Fruit fly (Drosophila melanogaster) whole organism, pupa: ENCODE results near the gene Krn.

Experiments
- CG10348 ChIP-seq: fragments of 200-800 bp; sonication (Bioruptor generic); IDR thresholded peaks from 2 replicates; pipeline ENCODE4 v1.3.6; 2022; ENCODE audit warnings: missing biosample characterization, missing genetic modification characterization
- CG12605 ChIP-seq: fragments of 200-800 bp; sonication (Bioruptor generic); IDR thresholded peaks from 2 replicates; pipeline ENCODE4 v1.3.6; 2022; ENCODE audit warnings: missing biosample characterization, missing genetic modification characterization
- CG13204 ChIP-seq: fragments of 200-800 bp; sonication (Bioruptor generic); optimal IDR thresholded peaks from 2 replicates; lab custom pipeline; 2018; ENCODE audit warnings: missing biosample characterization, mild to moderate bottlenecking, missing genetic modification characterization, moderate library complexity
- CG14655 ChIP-seq: fragments of 200-800 bp; sonication (Bioruptor generic); optimal IDR thresholded peaks from 3 replicates; lab custom pipeline; 2017; ENCODE audit warnings: mild to moderate bottlenecking, missing biosample characterization, missing genetic modification reagents, missing genetic modification characterization
- CG15710 ChIP-seq: fragments of 200-800 bp; sonication (Bioruptor generic); optimal IDR thresholded peaks from 2 replicates; lab custom pipeline; 2018; ENCODE audit warnings: missing biosample characterization, mild to moderate bottlenecking, missing genetic modification characterization, moderate library complexity
- CG17806 ChIP-seq: fragments of 200-800 bp; sonication (Bioruptor generic); optimal IDR thresholded peaks from 2 replicates; lab custom pipeline; 2018; ENCODE audit warnings: missing biosample characterization, mild to moderate bottlenecking, missing genetic modification characterization, moderate library complexity
- CG32121 ChIP-seq: fragments of 200-800 bp; sonication (Bioruptor generic); IDR thresholded peaks from 2 replicates; pipeline ENCODE4 v1.3.6; 2022; ENCODE audit warnings: missing biosample characterization, missing genetic modification characterization
- CG34367 ChIP-seq: fragments of 200-800 bp; sonication (Bioruptor generic); optimal IDR thresholded peaks from 2 replicates; lab custom pipeline; 2018; ENCODE audit warnings: missing biosample characterization, mild to moderate bottlenecking, missing genetic modification characterization
- CG4496 ChIP-seq: fragments of 200-800 bp; sonication (Bioruptor generic); IDR thresholded peaks from 3 replicates; pipeline ENCODE4 v1.3.6; 2022; ENCODE audit warnings: missing biosample characterization, missing genetic modification characterization
- CG8159 ChIP-seq: fragments of 200-800 bp; sonication (Bioruptor generic); optimal IDR thresholded peaks from 3 replicates; lab custom pipeline; 2018; ENCODE audit warnings: missing biosample characterization, mild to moderate bottlenecking, missing genetic modification characterization, moderate library complexity
- CG8301 ChIP-seq: fragments of 200-800 bp; sonication (Bioruptor generic); optimal IDR thresholded peaks from 2 replicates; lab custom pipeline; 2018; ENCODE audit warnings: missing biosample characterization, mild to moderate bottlenecking, missing genetic modification characterization
- CG9948 ChIP-seq: fragments of 200-800 bp; sonication (Bioruptor generic); optimal IDR thresholded peaks from 2 replicates; lab custom pipeline; 2018; ENCODE audit warnings: missing biosample characterization, mild to moderate bottlenecking, missing genetic modification characterization, moderate library complexity
- D1 ChIP-seq: fragments of 200-800 bp; sonication (Bioruptor generic); optimal IDR thresholded peaks from 2 replicates; lab custom pipeline; 2018; ENCODE audit warnings: missing biosample characterization, mild to moderate bottlenecking, missing genetic modification characterization, moderate library complexity
- EcR ChIP-seq: fragments of 200-800 bp; sonication (Bioruptor generic); optimal IDR thresholded peaks from 3 replicates; lab custom pipeline; 2019; ENCODE audit warnings: missing biosample characterization, missing genetic modification characterization, mild to moderate bottlenecking, moderate library complexity, missing genetic modification reagents
- Ets98B ChIP-seq: fragments of 200-800 bp; sonication (Bioruptor generic); IDR thresholded peaks from 2 replicates; pipeline ENCODE4 v1.3.6; 2022; ENCODE audit warnings: missing biosample characterization, missing genetic modification characterization
- Pif1A ChIP-seq: fragments of 200-800 bp; sonication (Bioruptor generic); optimal IDR thresholded peaks from 3 replicates; lab custom pipeline; 2016; ENCODE audit warnings: missing biosample characterization, missing genetic modification characterization
- Pif1B ChIP-seq: fragments of 200-800 bp; sonication (Bioruptor generic); optimal IDR thresholded peaks from 3 replicates; lab custom pipeline; 2016; ENCODE audit warnings: missing biosample characterization, missing genetic modification characterization
- Snoo ChIP-seq: fragments of 200-800 bp; sonication (Bioruptor generic); optimal IDR thresholded peaks from 3 replicates; lab custom pipeline; 2017; ENCODE audit warnings: missing biosample characterization, mild to moderate bottlenecking, missing genetic modification characterization, inconsistent platforms
- fd96Ca ChIP-seq: fragments of 200-800 bp; sonication (Bioruptor generic); IDR thresholded peaks from 3 replicates; pipeline ENCODE4 v1.3.6; 2022; ENCODE audit warnings: missing biosample characterization, missing genetic modification characterization
- gl ChIP-seq: fragments of 200-800 bp; sonication (Bioruptor generic); optimal IDR thresholded peaks from 2 replicates; lab custom pipeline; 2018; ENCODE audit warnings: missing biosample characterization, mild to moderate bottlenecking, missing genetic modification characterization
- rn ChIP-seq: fragments of 200-800 bp; sonication (Bioruptor generic); IDR thresholded peaks from 2 replicates; pipeline ENCODE4 v1.3.6; 2022; ENCODE audit warnings: missing biosample characterization, missing genetic modification characterization

Krn gene

dm6 chr3L:17668945-17669779, 15.1 kb upstream of the Krn start, which contains the start of gene Crtc:
Gene Crtc (minus strand): TSS chr3L:17669234.
- TF ChIP-seq CG9948 (tag; lab: Kevin White, UChicago) (no peak), Pif1A (GFP tag; lab: Kevin White, UChicago) (peak; percentile 12), D1 (peak; percentile 51), CG4496 (GFP tag; lab: Robert Waterston, UW) (no peak), CG13204 (GFP tag; lab: Kevin White, UChicago) (no peak), CG10348 (GFP tag; lab: Robert Waterston, UW) (no peak), EcR (GFP tag; lab: Kevin White, UChicago) (peak; percentile 13), CG14655 (GFP tag; lab: Kevin White, UChicago) (no peak)

- TF ChIP-seq Pif1A (GFP tag; lab: Kevin White, UChicago) (no peak), EcR (GFP tag; lab: Kevin White, UChicago) (no peak), Snoo (tag; lab: Kevin White, UChicago) (no peak), rn (no peak), CG15710 (tag; lab: Kevin White, UChicago) (no peak), CG17806 (no peak), CG4496 (GFP tag; lab: Robert Waterston, UW) (peak; percentile 56), CG32121 (GFP tag; lab: Robert Waterston, UW) (peak; percentile 20; the same call in 1 of the 2 replicates), CG14655 (GFP tag; lab: Kevin White, UChicago) (peak; percentile 4), gl (tag; lab: Kevin White, UChicago) (peak; percentile 21), Pif1B (GFP tag; lab: Kevin White, UChicago) (no peak), CG8301 (tag; lab: Kevin White, UChicago) (peak; percentile 18), Ets98B (GFP tag; lab: Robert Waterston, UW) (peak; percentile 15; the same call in 1 of the 2 replicates), CG9948 (tag; lab: Kevin White, UChicago) (no peak), CG12605 (GFP tag; lab: Robert Waterston, UW) (peak; percentile 33; the same call in 1 of the 2 replicates), D1 (no peak), CG10348 (GFP tag; lab: Robert Waterston, UW) (no peak)
Measured at dm6 chr3L:17668386-17668944, 14.4 kb upstream of the Krn start.

dm6 chr3L:17667642-17668362, 13.7 kb upstream of the Krn start:
- TF ChIP-seq CG12605 (GFP tag; lab: Robert Waterston, UW) (peak; percentile 10; the same call in 1 of the 2 replicates), CG17806 (no peak), gl (tag; lab: Kevin White, UChicago) (no peak), CG8159 (tag; lab: Kevin White, UChicago) (no peak), CG32121 (GFP tag; lab: Robert Waterston, UW) (no peak), CG13204 (GFP tag; lab: Kevin White, UChicago) (no peak)
- TF ChIP-seq, all 21 proteins: peak for 1

- no peak for TF ChIP-seq Pif1A (GFP tag; lab: Kevin White, UChicago)
- TF ChIP-seq Ets98B (GFP tag; lab: Robert Waterston, UW) = no peak
- TF ChIP-seq CG13204 (GFP tag; lab: Kevin White, UChicago) = peak; percentile 32
- TF ChIP-seq CG8301 (tag; lab: Kevin White, UChicago) = no peak
- TF ChIP-seq CG14655 (GFP tag; lab: Kevin White, UChicago) = no peak
- no peak for TF ChIP-seq rn
- TF ChIP-seq CG17806 = no peak
- peak; percentile 60 for TF ChIP-seq EcR (GFP tag; lab: Kevin White, UChicago)
- TF ChIP-seq Snoo (tag; lab: Kevin White, UChicago) = no peak
Measured at dm6 chr3L:17665084-17665576, 11.1 kb upstream of the Krn start.

dm6 chr3L:17663647-17664046, 9.6 kb upstream of the Krn start:
- TF ChIP-seq rn (no peak), Pif1B (GFP tag; lab: Kevin White, UChicago) (no peak), CG8159 (tag; lab: Kevin White, UChicago) (no peak), CG9948 (tag; lab: Kevin White, UChicago) (no peak), CG15710 (tag; lab: Kevin White, UChicago) (no peak), Snoo (tag; lab: Kevin White, UChicago) (no peak), CG34367 (tag; lab: Kevin White, UChicago) (no peak), CG4496 (GFP tag; lab: Robert Waterston, UW) (no peak), fd96Ca (GFP tag; lab: Robert Waterston, UW) (no peak), D1 (no peak)
- TF ChIP-seq, all 21 proteins: peak for 0
